Worm (Caenorhabditis elegans) whole organism, L4 larva: ENCODE results near the gene R09F10.5.

Experiments used
- ceh-82 ChIP-seq: sonication (generic microtip); optimal IDR thresholded peaks from 2 replicates; lab custom pipeline; 2017; ENCODE audit warnings: missing biosample characterization, missing genetic modification characterization
- egl-43 ChIP-seq: fragments of 200-800 bp; sonication (Bioruptor generic); IDR thresholded peaks from 2 replicates; pipeline ENCODE4 v1.3.6; 2022; ENCODE audit warnings: missing genetic modification reagents, missing genetic modification characterization, missing compliant biosample characterization
- mep-1 ChIP-seq: fragments of 150-350 bp; sonication (generic microtip); optimal IDR thresholded peaks from 3 replicates; lab custom pipeline; 2014; ENCODE audit warnings: missing biosample characterization, missing genetic modification characterization

ce11 chrX:8341675-8342074, 34.2 kb upstream of the R09F10.5 start, which contains the start of gene F55E10.1:
- TF ChIP-seq ceh-82 (no peak), mep-1 (tag; lab: Kevin White, UChicago) (no peak), egl-43 (GFP tag; lab: Robert Waterston, UW) (no peak)
